Fruit fly (Drosophila melanogaster): ENCODE results near the gene Kr-h2.

Kr-h2 gene

DNA sequence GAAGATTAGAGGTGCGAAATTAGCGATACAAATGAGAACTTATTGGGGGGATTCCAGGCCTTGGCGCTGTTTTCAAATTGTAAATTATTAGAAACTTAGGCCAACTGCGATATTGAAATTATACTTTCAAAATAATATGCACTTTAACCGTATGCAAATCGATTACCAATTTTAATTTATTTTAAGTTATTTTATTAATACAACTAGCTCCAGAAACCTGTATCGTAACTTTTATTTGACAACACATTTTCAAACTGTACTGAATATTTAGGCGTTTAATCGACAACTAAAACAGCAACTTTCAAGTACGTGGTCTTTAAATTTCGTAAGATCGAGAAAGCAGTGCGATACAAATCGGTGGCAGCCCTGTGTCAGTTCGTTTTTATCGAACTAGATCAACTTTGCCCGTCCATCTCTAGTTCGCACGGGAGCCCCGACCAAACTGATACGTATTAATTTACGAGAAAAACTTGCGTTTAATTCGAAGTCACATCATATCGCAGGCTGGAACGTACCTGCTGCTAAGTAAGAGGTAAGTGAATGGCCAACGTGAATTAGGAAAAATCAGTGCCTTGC is at the start of gene Kr-h2, which contains the start of gene CG9154:
Gene Kr-h2 (plus strand): TSS at position 335 of the 576 bp plus-strand sequence.
Gene CG9154 (minus strand): TSS at position 31 of the 576 bp plus-strand sequence.
- no peak for TF ChIP-seq Dll (optimal IDR thresholded peaks at IDR 0.05)
- TF ChIP-seq CG8478 (optimal IDR thresholded peaks at IDR 0.05), result no peak
- no peak for TF ChIP-seq pan (optimal IDR thresholded peaks at IDR 0.05)
- no peak for TF ChIP-seq usp (GFP tag; optimal IDR thresholded peaks at IDR 0.05)
- no peak for TF ChIP-seq psq (optimal IDR thresholded peaks at IDR 0.05)
- TF ChIP-seq EcR (GFP tag; optimal IDR thresholded peaks at IDR 0.05), result no peak

DNA sequence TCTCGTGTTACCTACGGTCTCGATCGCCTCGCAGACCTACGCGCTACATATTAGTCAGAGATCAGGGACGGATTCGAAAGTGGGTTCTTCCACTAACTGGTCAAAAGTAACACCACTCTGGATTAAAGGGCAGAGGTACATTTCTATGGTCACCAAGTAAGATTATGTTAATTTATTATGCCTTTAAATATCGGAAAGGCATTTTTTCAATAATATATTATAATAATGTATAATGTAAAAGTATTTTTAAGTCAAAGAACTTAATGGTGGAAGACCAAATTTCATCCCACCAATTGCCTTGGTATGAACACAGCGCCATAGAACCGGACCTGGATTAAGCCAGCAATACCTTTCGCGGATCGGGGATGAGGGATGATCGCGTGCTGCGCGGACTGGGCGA is 48.0 kb upstream of the Kr-h2 start:
- TF ChIP-seq Dll (optimal IDR thresholded peaks at IDR 0.05), result no peak
- TF ChIP-seq pan (optimal IDR thresholded peaks at IDR 0.05), result no peak
- TF ChIP-seq psq (optimal IDR thresholded peaks at IDR 0.05), result no peak
- no peak for TF ChIP-seq CG8478 (optimal IDR thresholded peaks at IDR 0.05)
- no peak for TF ChIP-seq usp (GFP tag; optimal IDR thresholded peaks at IDR 0.05)
- no peak for TF ChIP-seq EcR (GFP tag; optimal IDR thresholded peaks at IDR 0.05)

DNA sequence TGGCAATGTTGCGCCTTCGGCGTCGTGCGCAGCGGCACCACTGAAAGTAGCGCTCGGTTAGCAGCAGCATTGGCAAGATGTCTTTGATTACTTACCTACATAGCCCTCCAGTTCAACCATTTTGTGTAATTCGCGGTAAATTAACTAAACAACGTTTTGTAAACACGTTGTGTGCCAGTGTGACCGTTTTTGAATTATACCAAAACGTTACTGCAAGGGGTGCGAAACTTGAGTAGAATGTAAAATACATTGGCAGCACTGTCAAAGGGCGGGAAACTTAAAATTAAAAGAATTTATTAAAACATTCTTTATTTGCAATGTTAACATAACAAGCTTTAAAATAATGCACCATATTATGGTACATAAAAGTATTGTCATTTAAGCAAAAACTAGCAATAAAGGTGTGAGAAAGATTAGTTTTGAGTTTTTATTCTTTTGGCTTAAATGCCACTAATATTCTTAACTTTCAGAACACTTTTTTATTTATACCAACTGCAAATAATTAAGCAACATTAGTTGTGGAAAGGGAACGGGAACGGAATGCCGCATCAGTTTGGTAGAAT is 46.4 kb upstream of the Kr-h2 start, which contains the start of gene CG9107:
Gene CG9107 (minus strand): TSS at position 195 of the 563 bp plus-strand sequence.
- TF ChIP-seq usp (GFP tag; optimal IDR thresholded peaks at IDR 0.05), result no peak
- TF ChIP-seq pan (optimal IDR thresholded peaks at IDR 0.05), result no peak
- no peak for TF ChIP-seq CG8478 (optimal IDR thresholded peaks at IDR 0.05)
- no peak for TF ChIP-seq Dll (optimal IDR thresholded peaks at IDR 0.05)
- TF ChIP-seq psq (optimal IDR thresholded peaks at IDR 0.05), result no peak

DNA sequence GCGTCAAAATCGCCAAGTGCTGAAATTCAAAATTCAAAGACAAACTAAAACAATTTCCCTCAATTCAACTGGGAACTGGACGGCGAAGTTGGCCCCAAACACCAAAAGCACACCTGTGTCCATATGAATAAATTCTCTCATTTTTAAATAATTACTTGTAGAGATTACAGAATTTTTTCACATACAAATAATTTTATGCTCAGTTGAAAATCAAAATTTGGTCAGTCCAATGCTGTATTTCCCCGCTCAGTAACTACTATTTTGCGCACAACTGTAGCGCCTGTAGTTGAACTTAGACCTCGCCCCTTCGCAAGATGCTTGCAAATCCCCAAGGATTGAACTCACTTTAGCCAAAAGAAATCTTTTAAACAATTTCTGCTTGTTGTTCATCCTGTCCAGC is 42.1 kb upstream of the Kr-h2 start:
- no peak for TF ChIP-seq pan (optimal IDR thresholded peaks at IDR 0.05)
- no peak for TF ChIP-seq Dll (optimal IDR thresholded peaks at IDR 0.05)
- no peak for TF ChIP-seq EcR (GFP tag; optimal IDR thresholded peaks at IDR 0.05)
- TF ChIP-seq CG8478 (optimal IDR thresholded peaks at IDR 0.05), result no peak
- TF ChIP-seq psq (optimal IDR thresholded peaks at IDR 0.05), result no peak
- TF ChIP-seq usp (GFP tag; optimal IDR thresholded peaks at IDR 0.05), result no peak

DNA sequence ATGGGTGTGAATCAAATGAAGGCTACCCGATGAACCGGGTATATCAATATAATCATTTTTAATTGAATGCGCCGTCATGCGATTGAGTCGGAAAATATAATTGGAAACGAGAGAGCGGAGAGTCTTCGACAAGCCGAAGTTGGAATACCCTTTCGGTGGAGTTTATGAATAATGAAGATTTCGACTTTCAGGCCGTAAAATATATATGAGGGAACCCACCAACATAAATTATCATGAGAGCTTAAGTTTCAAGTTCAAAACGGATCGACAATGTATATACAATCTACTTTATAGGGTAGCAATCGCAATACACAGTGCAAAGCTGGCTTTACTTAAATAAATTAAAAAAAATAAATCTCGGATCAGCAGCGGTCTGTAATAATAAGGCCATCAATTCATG is 39.0 kb upstream of the Kr-h2 start:
- no peak for TF ChIP-seq EcR (GFP tag; optimal IDR thresholded peaks at IDR 0.05)
- no peak for TF ChIP-seq psq (optimal IDR thresholded peaks at IDR 0.05)
- no peak for TF ChIP-seq CG8478 (optimal IDR thresholded peaks at IDR 0.05)
- no peak for TF ChIP-seq pan (optimal IDR thresholded peaks at IDR 0.05)
- TF ChIP-seq Dll (optimal IDR thresholded peaks at IDR 0.05), result no peak
- TF ChIP-seq usp (GFP tag; optimal IDR thresholded peaks at IDR 0.05), result no peak

DNA sequence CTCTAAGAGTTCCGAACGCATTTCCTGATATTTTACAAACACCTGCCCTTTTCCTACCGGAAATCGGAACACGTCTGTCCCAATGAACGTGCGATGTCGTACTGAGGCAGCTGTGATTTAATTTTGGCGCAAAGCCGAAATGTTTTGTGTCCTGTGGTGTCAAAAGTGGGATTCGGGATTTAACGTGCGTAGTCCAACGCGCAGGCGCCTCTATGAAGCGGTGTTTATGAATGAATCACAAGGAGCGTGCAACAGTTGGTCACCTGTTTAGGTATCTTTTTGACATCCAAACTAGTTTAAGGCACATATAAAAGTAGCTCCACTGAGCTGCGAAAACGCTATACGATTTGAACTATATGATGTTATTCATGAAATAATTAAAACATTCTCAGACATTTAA is 36.4 kb upstream of the Kr-h2 start, which contains the start of gene CG9109:
Gene CG9109 (minus strand): TSS at position 80 of the 400 bp plus-strand sequence.
- TF ChIP-seq pan (optimal IDR thresholded peaks at IDR 0.05), result no peak
- no peak for TF ChIP-seq EcR (GFP tag; optimal IDR thresholded peaks at IDR 0.05)
- no peak for TF ChIP-seq usp (GFP tag; optimal IDR thresholded peaks at IDR 0.05)

DNA sequence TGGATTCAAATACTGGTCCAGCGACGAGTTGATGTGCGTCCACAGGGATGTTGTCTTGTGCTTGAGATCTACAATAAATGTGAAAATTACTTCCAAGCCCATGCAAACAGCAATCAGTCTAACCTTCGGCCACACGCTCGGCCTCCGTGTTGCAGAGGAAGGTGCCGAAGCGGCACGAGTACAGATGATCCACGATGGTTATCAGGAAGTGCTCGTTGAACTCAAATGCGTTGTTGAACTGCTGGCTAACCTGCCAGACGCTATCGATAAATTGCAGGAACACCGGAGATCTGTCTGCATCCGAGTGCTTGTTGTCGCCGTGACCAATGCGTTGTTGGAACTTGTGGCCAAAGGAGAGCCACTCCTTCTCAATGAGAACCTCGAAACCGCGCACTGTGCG is 35.6 kb upstream of the Kr-h2 start:
- TF ChIP-seq psq (optimal IDR thresholded peaks at IDR 0.05) (no peak), CG8478 (optimal IDR thresholded peaks at IDR 0.05) (no peak), usp (GFP tag; optimal IDR thresholded peaks at IDR 0.05) (no peak), pan (optimal IDR thresholded peaks at IDR 0.05) (no peak), Dll (optimal IDR thresholded peaks at IDR 0.05) (no peak), EcR (GFP tag; optimal IDR thresholded peaks at IDR 0.05) (no peak)

DNA sequence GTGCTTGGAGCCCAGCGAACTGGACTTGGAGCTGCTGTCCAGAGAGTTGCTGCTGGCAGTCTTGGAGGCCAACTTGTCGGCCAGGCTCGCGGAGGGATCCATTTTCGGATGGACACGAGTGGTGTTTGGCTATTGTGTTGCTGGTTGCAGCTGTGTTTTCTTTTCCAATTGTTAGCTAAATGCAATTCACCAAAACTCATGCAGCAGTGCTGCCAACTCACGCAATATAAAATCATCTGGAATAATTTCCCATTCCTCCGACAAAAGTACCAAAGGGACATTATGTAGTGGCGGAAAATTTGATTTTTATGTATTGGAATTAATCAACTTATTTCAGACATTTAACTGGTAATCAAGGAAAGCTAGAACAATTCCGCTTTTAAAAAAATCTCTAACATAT is 34.1 kb upstream of the Kr-h2 start, which contains the start of gene mtm:
Gene mtm (minus strand): TSS at position 306 of the 400 bp plus-strand sequence.
- TF ChIP-seq pan (optimal IDR thresholded peaks at IDR 0.05) (no peak), CG8478 (optimal IDR thresholded peaks at IDR 0.05) (no peak), Dll (optimal IDR thresholded peaks at IDR 0.05) (no peak), EcR (GFP tag; optimal IDR thresholded peaks at IDR 0.05) (no peak), psq (optimal IDR thresholded peaks at IDR 0.05) (no peak), usp (GFP tag; optimal IDR thresholded peaks at IDR 0.05) (no peak)

DNA sequence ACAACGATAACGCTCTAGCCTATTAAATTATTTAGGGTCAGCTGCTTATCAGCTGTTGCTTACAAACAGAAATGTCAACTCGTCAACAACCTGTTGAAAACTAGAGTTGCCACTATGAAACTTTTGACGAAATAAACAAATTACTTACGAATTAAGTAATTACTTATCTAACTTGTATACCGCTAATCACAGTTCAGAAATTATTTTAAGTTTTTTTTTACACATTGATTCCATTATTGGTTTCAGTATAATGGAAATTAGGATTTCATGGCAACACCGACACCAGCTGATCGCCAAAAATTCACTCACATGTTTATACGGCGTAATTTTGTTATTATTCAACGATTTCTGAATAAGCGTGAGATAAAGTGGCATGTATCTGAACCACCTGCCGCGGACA is 33.0 kb upstream of the Kr-h2 start, which contains the start of the genes CG9117 and CG31643:
Gene CG9117 (minus strand): TSS at position 73 of the 400 bp plus-strand sequence.
Gene CG31643 (plus strand): TSS at position 288 of the 400 bp plus-strand sequence.
- TF ChIP-seq EcR (GFP tag; optimal IDR thresholded peaks at IDR 0.05) (no peak), psq (optimal IDR thresholded peaks at IDR 0.05) (no peak), Dll (optimal IDR thresholded peaks at IDR 0.05) (no peak), CG8478 (optimal IDR thresholded peaks at IDR 0.05) (no peak), usp (GFP tag; optimal IDR thresholded peaks at IDR 0.05) (no peak), pan (optimal IDR thresholded peaks at IDR 0.05) (no peak)

DNA sequence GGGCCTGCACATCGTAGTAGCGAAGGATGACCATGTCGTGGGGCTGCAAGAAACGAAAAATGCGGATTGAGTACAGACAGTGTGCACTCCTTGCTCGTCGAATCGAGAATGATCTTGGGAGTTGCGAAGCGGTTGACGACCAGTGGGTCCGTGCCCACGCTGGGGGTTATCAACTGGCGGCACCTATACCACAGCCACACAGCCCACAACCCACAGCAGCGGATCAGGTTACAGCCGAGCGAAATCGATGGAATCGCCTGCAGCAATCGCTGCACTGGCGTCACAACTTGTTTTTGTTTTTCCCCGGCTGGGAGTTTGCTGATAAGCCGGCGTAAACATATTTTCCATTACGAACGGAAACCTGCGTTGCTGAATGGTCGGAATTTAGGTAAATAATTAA is 25.3 kb upstream of the Kr-h2 start:
- TF ChIP-seq EcR (GFP tag; optimal IDR thresholded peaks at IDR 0.05) (no peak), pan (optimal IDR thresholded peaks at IDR 0.05) (no peak), Dll (optimal IDR thresholded peaks at IDR 0.05) (no peak), CG8478 (optimal IDR thresholded peaks at IDR 0.05) (no peak), psq (optimal IDR thresholded peaks at IDR 0.05) (no peak), usp (GFP tag; optimal IDR thresholded peaks at IDR 0.05) (no peak)

DNA sequence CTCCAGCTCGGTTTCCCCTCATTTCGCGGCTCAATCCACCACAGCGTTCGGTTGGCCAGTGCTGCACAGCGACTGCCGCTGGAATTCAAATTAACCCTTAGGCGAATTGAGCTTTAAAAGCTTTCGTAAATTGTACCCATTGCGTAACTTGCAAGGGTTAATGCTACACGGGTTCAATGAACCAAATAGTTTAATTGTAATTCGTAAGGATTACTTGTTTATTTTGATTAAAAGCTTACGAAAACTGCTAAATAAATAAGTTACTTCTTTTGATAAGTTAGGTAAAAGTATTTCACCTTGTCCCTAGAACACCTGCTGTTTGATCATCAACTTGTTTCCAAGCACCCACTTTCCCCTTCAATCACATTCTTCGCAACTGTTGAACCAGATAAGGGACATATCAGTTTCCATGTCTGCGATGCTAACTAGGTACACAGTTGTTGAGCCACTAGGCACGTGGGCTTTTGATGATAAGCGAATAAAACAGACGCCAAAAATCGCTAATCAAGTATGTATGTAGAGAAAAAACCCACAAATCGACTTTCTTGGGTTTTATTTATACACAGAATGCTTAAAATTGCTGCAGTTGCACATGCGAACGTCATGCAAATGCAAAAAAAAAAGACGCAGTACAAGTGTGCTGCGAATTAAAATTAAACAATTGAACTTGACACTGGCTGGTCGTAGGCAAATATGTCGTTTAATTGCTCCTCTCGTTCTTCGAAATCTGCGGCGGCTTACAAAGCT is 24.6 kb upstream of the Kr-h2 start, which contains the start of gene Pfas:
Gene Pfas (minus strand): TSS at position 79 of the 747 bp plus-strand sequence.
- TF ChIP-seq Dll (optimal IDR thresholded peaks at IDR 0.05), result no peak
- no peak for TF ChIP-seq pan (optimal IDR thresholded peaks at IDR 0.05)
- no peak for TF ChIP-seq psq (optimal IDR thresholded peaks at IDR 0.05)
- TF ChIP-seq EcR (GFP tag; optimal IDR thresholded peaks at IDR 0.05), result no peak
- no peak for TF ChIP-seq CG8478 (optimal IDR thresholded peaks at IDR 0.05)
- no peak for TF ChIP-seq usp (GFP tag; optimal IDR thresholded peaks at IDR 0.05)

DNA sequence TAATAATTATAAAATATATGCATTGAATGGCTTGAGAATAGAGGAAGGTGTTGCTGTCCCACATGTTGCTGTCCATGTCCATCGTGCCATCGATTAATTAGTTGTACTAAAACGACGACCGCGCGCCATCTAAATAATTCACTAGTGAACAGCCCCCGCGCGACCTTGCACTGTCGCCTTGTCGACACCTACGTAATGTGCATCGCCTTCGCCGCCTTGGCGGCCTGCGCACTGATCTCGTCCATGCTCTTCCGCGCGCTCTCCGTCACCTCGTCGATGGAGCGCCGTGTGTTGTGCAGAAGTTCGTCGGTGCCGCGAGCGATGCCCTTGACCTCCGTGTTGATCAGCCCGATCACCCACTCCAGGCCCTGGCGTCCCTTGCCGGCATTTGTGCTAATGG is 23.9 kb upstream of the Kr-h2 start:
- TF ChIP-seq usp (GFP tag; optimal IDR thresholded peaks at IDR 0.05) (no peak), pan (optimal IDR thresholded peaks at IDR 0.05) (no peak), EcR (GFP tag; optimal IDR thresholded peaks at IDR 0.05) (no peak), CG8478 (optimal IDR thresholded peaks at IDR 0.05) (no peak), psq (optimal IDR thresholded peaks at IDR 0.05) (no peak), Dll (optimal IDR thresholded peaks at IDR 0.05) (no peak)

Measured in whole organism.